Fruit fly (Drosophila melanogaster) whole organism, embryonic: Measurements from ENCODE around the gene CG14017.
A peak's percentile ranks its signal among the peaks of the same experiment; 100 is the strongest.

Experiments used
- Atf-2 ChIP-seq: fragments of 200-800 bp; sonication (Bioruptor generic); optimal IDR thresholded peaks from 2 replicates; lab custom pipeline; 2016; ENCODE audit warnings: missing biosample characterization, missing genetic modification characterization
- Bdp1 ChIP-seq: fragments of 200-800 bp; sonication (Bioruptor generic); optimal IDR thresholded peaks from 3 replicates; lab custom pipeline; 2016; ENCODE audit warnings: missing biosample characterization, missing genetic modification characterization
- C15 ChIP-seq: fragments of 200-800 bp; sonication (Bioruptor generic); IDR thresholded peaks from 3 replicates; pipeline ENCODE4 v1.3.6; 2022; ENCODE audit warnings: missing biosample characterization, missing genetic modification characterization
- CG10267 ChIP-seq: fragments of 200-800 bp; sonication (Bioruptor generic); optimal IDR thresholded peaks from 2 replicates; lab custom pipeline; 2018; ENCODE audit warnings: missing biosample characterization, mild to moderate bottlenecking, missing genetic modification characterization, moderate library complexity
- CG10366 ChIP-seq: fragments of 200-800 bp; sonication (Bioruptor generic); IDR thresholded peaks from 2 replicates; pipeline ENCODE4 v1.3.6; 2022; ENCODE audit warnings: missing biosample characterization, missing genetic modification characterization
- CG11456 ChIP-seq: fragments of 200-800 bp; sonication (Bioruptor generic); IDR thresholded peaks from 3 replicates; pipeline ENCODE4 v1.3.6; 2022; ENCODE audit warnings: missing biosample characterization, missing genetic modification characterization
- CG11504 ChIP-seq: fragments of 200-800 bp; sonication (Bioruptor generic); optimal IDR thresholded peaks from 3 replicates; lab custom pipeline; 2019; ENCODE audit warnings: missing biosample characterization, mild to moderate bottlenecking, missing genetic modification characterization, moderate library complexity
- CG12659 ChIP-seq: fragments of 200-800 bp; sonication (Bioruptor generic); optimal IDR thresholded peaks from 3 replicates; lab custom pipeline; 2017; ENCODE audit warnings: mild to moderate bottlenecking, missing biosample characterization, missing genetic modification reagents, missing genetic modification characterization
- CG16813 ChIP-seq: fragments of 200-800 bp; sonication (Bioruptor generic); IDR thresholded peaks from 3 replicates; pipeline ENCODE4 v1.3.6; 2022; ENCODE audit warnings: missing biosample characterization, missing genetic modification characterization; ENCODE audit not compliant: partially characterized antibody
- CG16815 ChIP-seq: fragments of 200-800 bp; sonication (Bioruptor generic); optimal IDR thresholded peaks from 3 replicates; lab custom pipeline; 2017; ENCODE audit warnings: missing biosample characterization, mild to moderate bottlenecking, missing genetic modification characterization
- CG17186 ChIP-seq: fragments of 200-800 bp; sonication (Bioruptor generic); optimal IDR thresholded peaks from 3 replicates; lab custom pipeline; 2017; ENCODE audit warnings: missing biosample characterization, missing genetic modification reagents, missing genetic modification characterization
- CG17912 ChIP-seq: fragments of 200-800 bp; sonication (Bioruptor generic); optimal IDR thresholded peaks from 2 replicates; lab custom pipeline; 2018; ENCODE audit warnings: missing biosample characterization, mild to moderate bottlenecking, missing genetic modification characterization
- CG1832 ChIP-seq: fragments of 200-800 bp; sonication (Bioruptor generic); optimal IDR thresholded peaks from 2 replicates; lab custom pipeline; 2017; ENCODE audit warnings: missing biosample characterization, mild to moderate bottlenecking, missing genetic modification characterization, inconsistent platforms
- CG3726 ChIP-seq: fragments of 200-800 bp; sonication (Bioruptor generic); IDR thresholded peaks from 3 replicates; pipeline ENCODE4, ENCODE4 v1.3.6; 2022; ENCODE audit warnings: missing biosample characterization, missing genetic modification characterization
- CG4404 ChIP-seq: fragments of 200-800 bp; sonication (Bioruptor generic); IDR thresholded peaks from 2 replicates; pipeline ENCODE4 v1.3.6; 2022; ENCODE audit warnings: missing biosample characterization, missing genetic modification characterization
- CG5180 ChIP-seq: fragments of 200-800 bp; sonication (Bioruptor generic); optimal IDR thresholded peaks from 3 replicates; lab custom pipeline; 2017; ENCODE audit warnings: missing biosample characterization, missing genetic modification characterization, mild to moderate bottlenecking, moderate library complexity, missing genetic modification reagents
- CG8281 ChIP-seq: fragments of 200-800 bp; sonication (Bioruptor generic); optimal IDR thresholded peaks from 2 replicates; lab custom pipeline; 2018; ENCODE audit warnings: missing biosample characterization, mild to moderate bottlenecking, missing genetic modification characterization, moderate library complexity
- CrebB ChIP-seq: fragments of 200-800 bp; sonication (Bioruptor generic); optimal IDR thresholded peaks from 3 replicates; lab custom pipeline; 2018; ENCODE audit warnings: missing biosample characterization, mild to moderate bottlenecking, missing genetic modification characterization
- Dek ChIP-seq: fragments of 200-800 bp; sonication (Bioruptor generic); optimal IDR thresholded peaks from 3 replicates; lab custom pipeline; 2019; ENCODE audit warnings: missing biosample characterization, mild to moderate bottlenecking, missing genetic modification characterization, moderate library complexity
- Doc3 ChIP-seq: fragments of 200-800 bp; sonication (Bioruptor generic); IDR thresholded peaks from 3 replicates; pipeline ENCODE4 v1.3.6; 2022; ENCODE audit warnings: missing biosample characterization, missing genetic modification characterization; ENCODE audit not compliant: partially characterized antibody
- Eip74EF ChIP-seq, 2 experiments: fragments of 200-800 bp in 1 of 2; fragments of >200 bp in 1 of 2; sonication (Bioruptor generic) in 1 of 2; optimal IDR thresholded peaks; 2 replicates each; lab custom pipeline; 2017 to 2019; ENCODE audit warnings: missing biosample characterization in 2 of 2, missing genetic modification characterization in 2 of 2, mild to moderate bottlenecking in 1 of 2, moderate library complexity in 1 of 2
- Fer1 ChIP-seq: fragments of 200-800 bp; sonication (Bioruptor generic); optimal IDR thresholded peaks from 2 replicates; lab custom pipeline; 2017; ENCODE audit warnings: missing biosample characterization, mild to moderate bottlenecking, missing genetic modification characterization
- Fer2 ChIP-seq: fragments of 200-800 bp; sonication (Bioruptor generic); optimal IDR thresholded peaks from 2 replicates; lab custom pipeline; 2018; ENCODE audit warnings: missing biosample characterization, mild to moderate bottlenecking, missing genetic modification characterization, moderate library complexity
- Gug ChIP-seq: fragments of 200-800 bp; sonication (Bioruptor generic); IDR thresholded peaks from 4 replicates; pipeline ENCODE4 v1.3.6; 2022; ENCODE audit warnings: missing biosample characterization, missing genetic modification characterization
- Oli ChIP-seq: fragments of 200-800 bp; sonication (Bioruptor generic); optimal IDR thresholded peaks from 2 replicates; lab custom pipeline; 2018; ENCODE audit warnings: missing biosample characterization, mild to moderate bottlenecking, missing genetic modification characterization, moderate library complexity
- Opbp ChIP-seq: fragments of 200-800 bp; sonication (Bioruptor generic); IDR thresholded peaks from 3 replicates; pipeline ENCODE4 v1.3.6; 2022; ENCODE audit warnings: missing biosample characterization, missing genetic modification characterization; ENCODE audit not compliant: partially characterized antibody
- Optix ChIP-seq: fragments of 200-800 bp; sonication (Bioruptor generic); IDR thresholded peaks from 3 replicates; pipeline ENCODE4 v1.3.6; 2022; ENCODE audit warnings: missing biosample characterization, missing genetic modification characterization
- Ssrp ChIP-seq: fragments of 200-800 bp; sonication (Bioruptor generic); optimal IDR thresholded peaks from 2 replicates; lab custom pipeline; 2018; ENCODE audit warnings: missing biosample characterization, mild to moderate bottlenecking, missing genetic modification characterization, moderate library complexity
- TFAM ChIP-seq: fragments of 200-800 bp; sonication (Bioruptor generic); optimal IDR thresholded peaks from 2 replicates; lab custom pipeline; 2017; ENCODE audit warnings: missing biosample characterization, missing genetic modification characterization, inconsistent platforms
- Tbp ChIP-seq: fragments of >200 bp; optimal IDR thresholded peaks from 2 replicates; lab custom pipeline; 2018; ENCODE audit warnings: missing biosample characterization, missing genetic modification characterization
- al ChIP-seq: fragments of 200-800 bp; sonication (Bioruptor generic); IDR thresholded peaks from 2 replicates; pipeline ENCODE4 v1.3.6; 2022; ENCODE audit warnings: missing biosample characterization, missing genetic modification characterization
- ap ChIP-seq: fragments of 200-800 bp; sonication (Bioruptor generic); IDR thresholded peaks from 2 replicates; pipeline ENCODE4 v1.3.6; 2022; ENCODE audit warnings: missing biosample characterization, missing genetic modification characterization
- chinmo ChIP-seq: fragments of 200-800 bp; sonication (Bioruptor generic); IDR thresholded peaks from 4 replicates; pipeline ENCODE4 v1.3.6; 2022; ENCODE audit warnings: missing biosample characterization, missing genetic modification characterization; ENCODE audit not compliant: partially characterized antibody
- en ChIP-seq: fragments of 200-800 bp; sonication (Bioruptor generic); optimal IDR thresholded peaks from 2 replicates; lab custom pipeline; 2016; ENCODE audit warnings: missing biosample characterization, missing genetic modification characterization
- eve ChIP-seq, 2 experiments: fragments of >200 bp; optimal IDR thresholded peaks; 2 replicates each; lab custom pipeline; 2017; ENCODE audit warnings: missing biosample characterization in 2 of 2, missing genetic modification characterization in 2 of 2
- ewg ChIP-seq: fragments of 200-800 bp; sonication (Bioruptor generic); optimal IDR thresholded peaks from 3 replicates; lab custom pipeline; 2017; ENCODE audit warnings: mild to moderate bottlenecking, missing biosample characterization, missing genetic modification reagents, missing genetic modification characterization
- ham ChIP-seq: fragments of 200-800 bp; sonication (Bioruptor generic); IDR thresholded peaks from 2 replicates; pipeline ENCODE4 v1.3.6; 2022; ENCODE audit warnings: missing biosample characterization, missing genetic modification characterization
- inv ChIP-seq: fragments of 200-800 bp; sonication (Bioruptor generic); IDR thresholded peaks from 2 replicates; pipeline ENCODE4 v1.3.6; 2022; ENCODE audit warnings: missing biosample characterization, missing genetic modification characterization; ENCODE audit not compliant: partially characterized antibody
- jigr1 ChIP-seq: fragments of 200-800 bp; sonication (Bioruptor generic); IDR thresholded peaks from 3 replicates; pipeline ENCODE4 v1.3.6; 2022; ENCODE audit warnings: missing biosample characterization, missing genetic modification characterization
- ken ChIP-seq: fragments of 200-800 bp; sonication (Bioruptor generic); IDR thresholded peaks from 3 replicates; pipeline ENCODE4 v1.3.6; 2022; ENCODE audit warnings: missing biosample characterization, missing genetic modification characterization
- klu ChIP-seq: fragments of 200-800 bp; sonication (Bioruptor generic); IDR thresholded peaks from 2 replicates; pipeline ENCODE4 v1.3.6; 2022; ENCODE audit warnings: missing biosample characterization, missing genetic modification characterization
- nerfin-1 ChIP-seq: fragments of 200-800 bp; sonication (Bioruptor generic); optimal IDR thresholded peaks from 3 replicates; lab custom pipeline; 2019; ENCODE audit warnings: missing biosample characterization, mild to moderate bottlenecking, missing genetic modification characterization, moderate library complexity
- oc ChIP-seq: fragments of 200-800 bp; sonication (Bioruptor generic); optimal IDR thresholded peaks from 2 replicates; lab custom pipeline; 2018; ENCODE audit warnings: missing biosample characterization, mild to moderate bottlenecking, missing genetic modification characterization, moderate library complexity
- org-1 ChIP-seq: fragments of 200-800 bp; sonication (Bioruptor generic); optimal IDR thresholded peaks from 2 replicates; lab custom pipeline; 2017; ENCODE audit warnings: missing biosample characterization, missing genetic modification characterization
- pnt ChIP-seq: fragments of 200-800 bp; sonication (Bioruptor generic); optimal IDR thresholded peaks from 3 replicates; lab custom pipeline; 2016; ENCODE audit warnings: missing biosample characterization, missing genetic modification characterization
- slbo ChIP-seq: fragments of 200-800 bp; sonication (Bioruptor generic); IDR thresholded peaks from 2 replicates; pipeline ENCODE4 v1.3.6; 2022; ENCODE audit warnings: missing biosample characterization, missing genetic modification characterization
- slou ChIP-seq: fragments of 200-800 bp; sonication (Bioruptor generic); optimal IDR thresholded peaks from 3 replicates; lab custom pipeline; 2016; ENCODE audit warnings: missing biosample characterization, missing genetic modification characterization

CG14017 gene

DNA sequence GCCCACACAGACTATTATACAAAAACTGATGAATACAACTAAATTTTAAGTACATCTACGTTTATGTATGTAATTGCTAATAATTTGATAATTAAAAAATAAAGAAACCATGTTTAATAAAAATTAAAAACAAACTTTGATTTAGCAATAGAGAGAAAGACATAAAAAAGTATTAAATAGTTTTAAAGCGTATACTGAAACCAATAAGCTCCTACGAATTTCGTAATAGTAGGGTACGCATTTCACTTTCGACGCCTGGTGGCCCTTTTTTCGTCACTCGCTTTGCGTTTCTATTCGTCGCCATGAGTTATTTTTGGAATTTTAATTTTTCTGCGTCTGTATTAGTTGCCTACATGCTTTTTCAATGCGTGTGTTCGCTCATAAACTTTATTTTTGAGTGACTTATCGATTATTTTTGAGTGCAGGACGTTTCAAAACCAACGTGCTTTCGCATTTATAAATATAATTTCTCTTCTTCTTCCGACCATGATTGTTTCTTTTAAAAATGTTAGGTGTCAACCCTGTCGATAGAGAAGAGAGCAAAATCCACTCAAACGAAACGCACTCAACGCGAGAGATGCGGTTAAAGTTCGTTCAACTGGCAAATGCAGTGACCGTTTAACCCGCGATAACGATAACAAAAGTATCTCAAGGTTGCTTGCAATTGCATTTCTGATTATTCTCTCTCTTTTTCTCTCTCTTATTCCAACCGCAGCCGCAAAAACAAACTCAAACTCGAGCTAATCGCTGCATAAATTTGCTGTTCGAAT lies 7.0 kb upstream of the CG14017 start, which contains the start of gene Oscillin (continued):
- peak; percentile 84 for TF ChIP-seq CG11456 (GFP tag; lab: Robert Waterston, UW)
- TF ChIP-seq Atf-2 (GFP tag; lab: Kevin White, UChicago), result peak; percentile 66
- peak; percentile 72 for TF ChIP-seq klu
- peak; percentile 85; the same call in 3 of the 4 replicates for TF ChIP-seq chinmo (GFP tag; lab: Robert Waterston, UW)
- no peak for TF ChIP-seq eve (GFP tag; optimal IDR thresholded peaks at IDR 0.05; lab: Kevin White, UChicago)
- peak; percentile 85 for TF ChIP-seq nerfin-1 (tag; lab: Kevin White, UChicago)
- TF ChIP-seq Fer1, result peak; percentile 87
- TF ChIP-seq ken (GFP tag; lab: Robert Waterston, UW), result peak; percentile 68; the same call in 2 of the 3 replicates
- no peak for TF ChIP-seq CG17912 (GFP tag; lab: Kevin White, UChicago)
- no peak for TF ChIP-seq pnt (GFP tag; lab: Kevin White, UChicago)
- TF ChIP-seq Eip74EF (GFP tag; optimal IDR thresholded peaks at IDR 0.05; lab: Kevin White, UChicago), result peak in 1 of 2 experiments; percentile 80
- TF ChIP-seq Gug, result 0 out of 4 replicates have a peak, but pooled peaks have one; percentile 53
- peak; percentile 60; the same call in 1 of the 2 replicates for TF ChIP-seq CG10366 (GFP tag; lab: Robert Waterston, UW)
- peak; percentile 85 for TF ChIP-seq Ssrp (tag; lab: Kevin White, UChicago)
- TF ChIP-seq Oli (tag; lab: Kevin White, UChicago), result peak; percentile 29
- TF ChIP-seq CG12659 (GFP tag; lab: Kevin White, UChicago), result peak; percentile 75
- no peak for TF ChIP-seq Tbp (GFP tag; lab: Kevin White, UChicago)
- TF ChIP-seq en (GFP tag; lab: Kevin White, UChicago), result no peak
- no peak for TF ChIP-seq CG1832 (GFP tag; lab: Kevin White, UChicago)
- no peak for TF ChIP-seq TFAM (GFP tag; lab: Kevin White, UChicago)
- TF ChIP-seq ham (GFP tag; lab: Robert Waterston, UW), result no peak
- TF ChIP-seq Opbp (GFP tag; lab: Robert Waterston, UW), result peak; percentile 93; the same call in 2 of the 3 replicates
- TF ChIP-seq CG3726, result no peak
- no peak for TF ChIP-seq CG17186
- peak; percentile 88 for TF ChIP-seq CG11504 (tag; lab: Kevin White, UChicago)
- peak; percentile 52 for TF ChIP-seq org-1 (GFP tag; lab: Kevin White, UChicago)
- TF ChIP-seq CG16815 (GFP tag; lab: Kevin White, UChicago), result peak; percentile 18
- TF ChIP-seq CG5180, result peak; percentile 69
- TF ChIP-seq ap (GFP tag; lab: Robert Waterston, UW), result no peak
- peak; percentile 62 for TF ChIP-seq slou (GFP tag; lab: Kevin White, UChicago)
- 0 out of 3 replicates have a peak, but pooled peaks have one; percentile 48 for TF ChIP-seq C15 (GFP tag; lab: Robert Waterston, UW)
- peak; percentile 58 for TF ChIP-seq Dek (tag; lab: Kevin White, UChicago)
- TF ChIP-seq slbo (GFP tag; lab: Robert Waterston, UW), result peak; percentile 79
- TF ChIP-seq CG16813, result peak; percentile 68; the same call in 2 of the 3 replicates
- TF ChIP-seq CG10267 (tag; lab: Kevin White, UChicago), result peak; percentile 83
- no peak for TF ChIP-seq Bdp1 (GFP tag; lab: Kevin White, UChicago)
- peak; percentile 74 for TF ChIP-seq al (GFP tag; lab: Robert Waterston, UW)
- no peak for TF ChIP-seq Optix (GFP tag; lab: Robert Waterston, UW)
- no peak for TF ChIP-seq CrebB
- TF ChIP-seq oc (tag; lab: Kevin White, UChicago), result peak; percentile 87
- TF ChIP-seq jigr1 (GFP tag; lab: Robert Waterston, UW), result 0 out of 3 replicates have a peak, but pooled peaks have one; percentile 26
- peak; percentile 45 for TF ChIP-seq CG4404 (GFP tag; lab: Robert Waterston, UW)
- TF ChIP-seq Doc3 (GFP tag; lab: Robert Waterston, UW), result peak; percentile 45; the same call in 2 of the 3 replicates
- TF ChIP-seq inv (GFP tag; lab: Robert Waterston, UW), result peak; percentile 32; the same call in 1 of the 2 replicates
- peak; percentile 74 for TF ChIP-seq Fer2 (tag; lab: Kevin White, UChicago)
- peak; percentile 48 for TF ChIP-seq ewg
- peak; percentile 49 for TF ChIP-seq CG8281 (tag; lab: Kevin White, UChicago)
